Worm (Caenorhabditis elegans) whole organism, young adult: ENCODE data around the gene dph-7.

Experiments used
- B0019.2 ChIP-seq: fragments of 200-800 bp; sonication (Bioruptor generic); conservative IDR thresholded peaks from 2 replicates; pipeline ENCODE4 v1.3.6; 2022; ENCODE audit warnings: missing genetic modification reagents, missing genetic modification characterization, missing compliant biosample characterization
- B0336.3 ChIP-seq: fragments of 200-800 bp; sonication (Bioruptor generic); IDR thresholded peaks from 2 replicates; pipeline ENCODE4 v1.3.6; 2022; ENCODE audit warnings: missing genetic modification characterization, missing compliant biosample characterization
- D2030.7 ChIP-seq: fragments of 200-800 bp; sonication (Bioruptor generic); IDR thresholded peaks from 2 replicates; pipeline ENCODE4 v1.3.6; 2022; ENCODE audit warnings: missing genetic modification reagents, missing genetic modification characterization, missing compliant biosample characterization
- F10E7.11 ChIP-seq: sonication (generic microtip); optimal IDR thresholded peaks from 2 replicates; lab custom pipeline; 2017; ENCODE audit warnings: mild to moderate bottlenecking, missing genetic modification characterization, moderate library complexity, missing compliant biosample characterization
- F22D6.2 ChIP-seq: sonication (generic microtip); optimal IDR thresholded peaks from 2 replicates; lab custom pipeline; 2016; ENCODE audit warnings: mild to moderate bottlenecking, missing genetic modification characterization, missing compliant biosample characterization
- F55B11.4 ChIP-seq: sonication (generic microtip); optimal IDR thresholded peaks from 2 replicates; lab custom pipeline; 2016; ENCODE audit warnings: missing compliant biosample characterization, missing genetic modification characterization, borderline replicate concordance; ENCODE audit not compliant: insufficient read depth
- F57C9.4 ChIP-seq: sonication (generic microtip); optimal IDR thresholded peaks from 2 replicates; lab custom pipeline; 2017; ENCODE audit warnings: mild to moderate bottlenecking, missing genetic modification characterization, missing compliant biosample characterization
- T26A5.8 ChIP-seq: sonication (generic microtip); optimal IDR thresholded peaks from 2 replicates; lab custom pipeline; 2016; ENCODE audit warnings: missing genetic modification characterization, missing compliant biosample characterization
- Y53F4B.3 ChIP-seq: fragments of 200-800 bp; sonication (Bioruptor generic); IDR thresholded peaks from 2 replicates; pipeline ENCODE4 v1.3.6; 2022; ENCODE audit warnings: missing genetic modification reagents, missing genetic modification characterization, missing compliant biosample characterization
- Y53G8AR.9 ChIP-seq: fragments of 200-800 bp; sonication (Bioruptor generic); conservative IDR thresholded peaks from 2 replicates; pipeline ENCODE4 v1.3.6; 2022; ENCODE audit warnings: missing genetic modification reagents, missing genetic modification characterization, missing compliant biosample characterization
- Y56A3A.18 ChIP-seq: fragments of 200-800 bp; sonication (Bioruptor generic); IDR thresholded peaks from 2 replicates; pipeline ENCODE4 v1.3.6; 2022; ENCODE audit warnings: missing genetic modification reagents, missing genetic modification characterization, missing compliant biosample characterization
- Y95B8A.8 ChIP-seq: fragments of 200-800 bp; sonication (Bioruptor generic); IDR thresholded peaks from 2 replicates; pipeline ENCODE4 v1.3.6; 2022; ENCODE audit warnings: missing genetic modification reagents, missing genetic modification characterization, missing compliant biosample characterization
- atf-7 ChIP-seq: sonication (generic microtip); optimal IDR thresholded peaks from 2 replicates; lab custom pipeline; 2017; ENCODE audit warnings: mild to moderate bottlenecking, missing genetic modification characterization, missing compliant biosample characterization
- athp-1 ChIP-seq: sonication (generic microtip); optimal IDR thresholded peaks from 2 replicates; lab custom pipeline; 2017; ENCODE audit warnings: mild to moderate bottlenecking, missing genetic modification characterization, missing compliant biosample characterization
- cebp-1 ChIP-seq, 2 experiments: fragments of 200-800 bp in 1 of 2; sonication (Bioruptor generic) in 1 of 2; sonication (generic microtip) in 1 of 2; IDR thresholded peaks in 1 of 2; optimal IDR thresholded peaks in 1 of 2; 2 replicates each; pipeline versions ENCODE4 v1.3.6 to Lab custom; 2017 to 2022; ENCODE audit warnings: missing compliant biosample characterization in 2 of 2, missing genetic modification characterization in 2 of 2, mild to moderate bottlenecking in 1 of 2, missing genetic modification reagents in 1 of 2, moderate library complexity in 1 of 2
- ceh-100 ChIP-seq: fragments of 200-800 bp; sonication (Bioruptor generic); IDR thresholded peaks from 2 replicates; pipeline ENCODE4 v1.3.6; 2022; ENCODE audit warnings: missing genetic modification reagents, missing genetic modification characterization, missing compliant biosample characterization
- ceh-27 ChIP-seq: fragments of 200-800 bp; sonication (Bioruptor generic); optimal IDR thresholded peaks from 2 replicates; lab custom pipeline; 2018; ENCODE audit warnings: mild to moderate bottlenecking, missing genetic modification characterization, moderate library complexity, missing compliant biosample characterization
- ceh-40 ChIP-seq: fragments of 200-800 bp; sonication (Bioruptor generic); IDR thresholded peaks from 2 replicates; pipeline ENCODE4 v1.3.6; 2022; ENCODE audit warnings: missing genetic modification characterization, missing compliant biosample characterization
- ceh-58 ChIP-seq: fragments of 200-800 bp; sonication (Bioruptor generic); IDR thresholded peaks from 2 replicates; pipeline ENCODE4 v1.3.6; 2022; ENCODE audit warnings: missing genetic modification characterization, missing compliant biosample characterization
- dpl-1 ChIP-seq: fragments of 150-350 bp; optimal IDR thresholded peaks from 2 replicates; lab custom pipeline; 2014; ENCODE audit warnings: missing biosample characterization, missing genetic modification reagents, missing genetic modification characterization
- egl-44 ChIP-seq: fragments of 200-800 bp; sonication (Bioruptor generic); IDR thresholded peaks from 2 replicates; pipeline ENCODE4 v1.3.6; 2022; ENCODE audit warnings: missing genetic modification reagents, missing genetic modification characterization, missing compliant biosample characterization
- ekl-4 ChIP-seq: fragments of 200-800 bp; sonication (Bioruptor generic); IDR thresholded peaks from 2 replicates; pipeline ENCODE4 v1.3.6; 2022; ENCODE audit warnings: missing genetic modification reagents, missing genetic modification characterization, missing compliant biosample characterization
- fkh-3 ChIP-seq: sonication (generic microtip); optimal IDR thresholded peaks from 2 replicates; lab custom pipeline; 2016; ENCODE audit warnings: mild to moderate bottlenecking, missing genetic modification characterization, missing compliant biosample characterization
- hrde-1 ChIP-seq: sonication (generic microtip); optimal IDR thresholded peaks from 2 replicates; lab custom pipeline; 2016; ENCODE audit warnings: missing genetic modification characterization, mild to moderate bottlenecking, missing compliant biosample characterization, moderate library complexity, missing genotype, missing genetic modification reagents, borderline replicate concordance
- hsf-1 ChIP-seq: fragments of 200-800 bp; sonication (Bioruptor generic); IDR thresholded peaks from 2 replicates; pipeline ENCODE4 v1.3.6; 2022; ENCODE audit warnings: missing genetic modification reagents, missing genetic modification characterization, missing compliant biosample characterization
- lag-1 ChIP-seq: fragments of 200-800 bp; sonication (Bioruptor generic); IDR thresholded peaks from 2 replicates; pipeline ENCODE4 v1.3.6; 2022; ENCODE audit warnings: missing genetic modification reagents, missing genetic modification characterization, missing compliant biosample characterization
- let-607 ChIP-seq, 2 experiments: fragments of 200-800 bp in 1 of 2; sonication (Bioruptor generic) in 1 of 2; sonication (generic microtip) in 1 of 2; optimal IDR thresholded peaks; 2 replicates each; lab custom pipeline; 2016 to 2018; ENCODE audit warnings: mild to moderate bottlenecking in 2 of 2, missing compliant biosample characterization in 2 of 2, missing genetic modification characterization in 2 of 2, moderate library complexity in 2 of 2, missing genotype in 1 of 2
- lin-26 ChIP-seq: fragments of 200-800 bp; sonication (Bioruptor generic); IDR thresholded peaks from 2 replicates; pipeline ENCODE4 v1.3.6; 2022; ENCODE audit warnings: missing genetic modification reagents, missing genetic modification characterization, missing compliant biosample characterization
- lin-54 ChIP-seq: fragments of 200-800 bp; sonication (Bioruptor generic); optimal IDR thresholded peaks from 2 replicates; lab custom pipeline; 2018; ENCODE audit warnings: mild to moderate bottlenecking, missing genetic modification characterization, missing compliant biosample characterization
- lsy-27 ChIP-seq: sonication (generic microtip); optimal IDR thresholded peaks from 2 replicates; lab custom pipeline; 2017; ENCODE audit warnings: missing genetic modification characterization, mild to moderate bottlenecking, missing compliant biosample characterization, antibody characterized with exemption, missing genotype, borderline replicate concordance; ENCODE audit not compliant: insufficient read depth
- madf-6 ChIP-seq: fragments of 200-800 bp; sonication (Bioruptor generic); IDR thresholded peaks from 2 replicates; pipeline ENCODE4 v1.3.6; 2022; ENCODE audit warnings: missing genetic modification reagents, missing genetic modification characterization, missing compliant biosample characterization
- mcd-1 ChIP-seq: fragments of 200-800 bp; sonication (Bioruptor generic); IDR thresholded peaks from 2 replicates; pipeline ENCODE4 v1.3.6; 2022; ENCODE audit warnings: missing genetic modification reagents, missing genetic modification characterization, missing compliant biosample characterization
- mel-28 ChIP-seq: sonication (generic microtip); optimal IDR thresholded peaks from 2 replicates; lab custom pipeline; 2016; ENCODE audit warnings: borderline replicate concordance, mild to moderate bottlenecking, missing genetic modification characterization, missing compliant biosample characterization
- mxl-1 ChIP-seq: sonication (generic microtip); optimal IDR thresholded peaks from 2 replicates; lab custom pipeline; 2016; ENCODE audit warnings: missing genetic modification characterization, missing compliant biosample characterization
- nfya-1 ChIP-seq: sonication (generic microtip); optimal IDR thresholded peaks from 2 replicates; lab custom pipeline; 2017; ENCODE audit warnings: antibody characterized with exemption, missing compliant biosample characterization, missing genetic modification characterization, borderline replicate concordance; ENCODE audit not compliant: insufficient read depth
- pbrm-1 ChIP-seq: fragments of 200-800 bp; sonication (Bioruptor generic); IDR thresholded peaks from 2 replicates; pipeline ENCODE4 v1.3.6; 2022; ENCODE audit warnings: missing genetic modification reagents, missing genetic modification characterization, missing compliant biosample characterization
- pha-4 ChIP-seq: fragments of 150-350 bp; sonication (generic microtip); optimal IDR thresholded peaks from 2 replicates; lab custom pipeline; 2014; ENCODE audit warnings: missing biosample characterization, missing genetic modification reagents, missing genetic modification characterization
- tbp1 ChIP-seq: fragments of 200-800 bp; sonication (Bioruptor generic); optimal IDR thresholded peaks from 2 replicates; lab custom pipeline; 2018; ENCODE audit warnings: mild to moderate bottlenecking, missing genetic modification characterization, missing compliant biosample characterization
- tbx-9 ChIP-seq: sonication (generic microtip); optimal IDR thresholded peaks from 2 replicates; lab custom pipeline; 2016; ENCODE audit warnings: borderline replicate concordance, missing genetic modification characterization, inconsistent platforms, missing compliant biosample characterization
- zim-3 ChIP-seq: sonication (generic microtip); optimal IDR thresholded peaks from 2 replicates; lab custom pipeline; 2017; ENCODE audit warnings: mild to moderate bottlenecking, missing genetic modification characterization, moderate library complexity, missing compliant biosample characterization
- ztf-18 ChIP-seq: sonication (generic microtip); optimal IDR thresholded peaks from 2 replicates; lab custom pipeline; 2016; ENCODE audit warnings: missing genotype, mild to moderate bottlenecking, missing genetic modification characterization, missing compliant biosample characterization
- ztf-28 ChIP-seq: fragments of 200-800 bp; sonication (Bioruptor generic); IDR thresholded peaks from 2 replicates; pipeline ENCODE4 v1.3.6; 2022; ENCODE audit warnings: missing genetic modification reagents, missing genetic modification characterization, missing compliant biosample characterization
- ztf-3 ChIP-seq: fragments of 200-800 bp; sonication (Bioruptor generic); optimal IDR thresholded peaks from 2 replicates; lab custom pipeline; 2018; ENCODE audit warnings: mild to moderate bottlenecking, missing genetic modification characterization, missing compliant biosample characterization

The dph-7 gene

DNA sequence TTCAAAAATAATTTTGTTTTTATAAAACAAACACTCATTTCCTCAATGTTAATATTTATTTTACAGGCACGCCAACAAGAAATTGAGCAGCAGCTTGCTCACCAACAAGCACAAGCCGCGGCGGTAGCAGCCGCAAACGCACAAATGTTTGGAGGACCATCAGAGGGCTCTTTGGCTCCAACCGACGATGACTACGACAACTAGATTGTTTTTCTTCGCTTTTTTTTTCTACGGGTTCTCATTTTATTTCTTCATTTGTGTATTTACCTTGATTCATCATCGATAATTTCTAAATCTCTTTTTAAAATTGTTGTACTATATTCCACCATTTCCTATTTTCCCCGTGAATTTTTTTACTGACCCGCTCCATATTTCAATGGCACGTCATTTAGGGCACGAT is 28.2 kb downstream of the dph-7 start, which contains the start of gene ife-1 (continued):
- TF ChIP-seq ceh-100 (no peak), hsf-1 (GFP tag; lab: Robert Waterston, UW) (no peak)

DNA sequence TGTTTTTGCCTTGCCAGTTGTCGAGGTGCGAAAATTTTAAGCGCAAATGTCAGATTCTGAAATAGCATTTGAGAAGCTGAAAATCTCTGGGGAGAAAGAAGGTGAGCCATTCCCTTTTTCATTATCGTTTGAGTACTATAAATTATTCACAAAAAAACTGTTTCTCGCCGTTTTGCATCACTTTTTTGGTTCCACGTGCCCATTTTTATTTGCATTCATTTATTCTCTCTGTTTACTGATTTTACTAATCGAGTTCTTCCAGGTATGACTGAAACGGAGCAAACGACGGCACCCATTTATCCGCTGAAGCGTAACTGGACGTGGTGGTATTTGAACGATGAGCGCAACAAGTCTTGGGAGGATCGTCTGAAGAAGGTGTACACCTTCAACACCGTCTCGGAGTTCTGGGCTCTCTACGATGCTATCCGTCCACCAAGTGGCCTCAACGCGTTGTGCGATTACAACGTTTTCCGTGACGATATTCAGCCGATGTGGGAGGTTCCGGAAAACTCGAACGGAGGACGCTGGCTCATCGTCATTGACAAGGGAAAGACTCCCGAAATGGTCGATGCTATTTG is 28.7 kb downstream of the dph-7 start:
- peak; percentile 66; the same call in 1 of the 2 replicates for TF ChIP-seq ekl-4 (GFP tag; lab: Robert Waterston, UW)
- TF ChIP-seq dpl-1 (GFP tag; lab: Kevin White, UChicago): no peak
- TF ChIP-seq athp-1 (tag; lab: Kevin White, UChicago): peak; percentile 34
- 0 out of 2 replicates have a peak, but pooled peaks have one; percentile 34 for TF ChIP-seq egl-44
- peak; percentile 56 for TF ChIP-seq ztf-18
- no peak for TF ChIP-seq nfya-1 (tag; lab: Kevin White, UChicago)
- TF ChIP-seq hsf-1 (GFP tag; lab: Robert Waterston, UW): 0 out of 2 replicates have a peak, but pooled peaks have one; percentile 9
- TF ChIP-seq Y95B8A.8 (GFP tag; lab: Robert Waterston, UW): no peak
- TF ChIP-seq B0336.3 (GFP tag; lab: Robert Waterston, UW): peak; percentile 60
- no peak for TF ChIP-seq cebp-1 (GFP tag; IDR thresholded peaks at IDR 0.05; lab: Robert Waterston, UW)
- TF ChIP-seq cebp-1 (tag; optimal IDR thresholded peaks at IDR 0.05; lab: Kevin White, UChicago): peak; percentile 1
- TF ChIP-seq lin-54 (GFP tag; lab: Kevin White, UChicago): no peak
- peak; percentile 56; the same call in 1 of the 2 replicates for TF ChIP-seq lin-26 (GFP tag; lab: Robert Waterston, UW)
- peak; percentile 35 for TF ChIP-seq T26A5.8 (tag; lab: Kevin White, UChicago)
- TF ChIP-seq pbrm-1 (GFP tag; lab: Robert Waterston, UW): 0 out of 2 replicates have a peak, but pooled peaks have one; percentile 21
- peak; percentile 26 for TF ChIP-seq hrde-1

DNA sequence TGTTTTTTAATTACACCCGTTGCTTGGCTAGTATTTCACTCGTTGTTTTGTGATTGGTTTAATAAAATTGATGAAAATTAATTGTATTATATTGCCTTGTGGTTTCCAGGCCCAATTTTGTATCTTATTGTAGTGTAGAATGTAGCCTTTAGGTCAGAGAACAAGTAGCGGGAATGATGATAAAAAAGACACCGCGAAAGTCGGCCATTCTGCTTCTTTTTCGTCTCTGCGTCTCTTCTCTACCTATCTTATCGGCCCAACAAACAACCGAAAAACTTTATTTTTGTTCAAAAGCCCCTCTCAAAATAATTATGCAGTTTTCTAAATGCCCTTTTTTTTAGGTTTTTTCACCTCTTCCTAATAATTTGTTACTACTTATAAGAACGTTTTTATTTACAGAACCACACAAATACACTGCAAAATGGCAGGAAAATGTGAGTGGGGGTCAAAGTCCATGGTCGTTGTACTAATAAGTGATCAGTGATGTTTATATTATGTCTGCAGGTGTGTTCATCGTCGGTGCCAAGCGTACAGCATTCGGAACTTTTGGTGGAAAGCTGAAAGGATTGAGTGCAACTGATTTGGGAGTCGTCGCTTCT is 29.7 kb downstream of the dph-7 start, which contains the start of gene acaa-2:
Gene acaa-2 (plus strand): TSS at position 400 of the 599 bp plus-strand sequence.
- TF ChIP-seq F57C9.4 (tag; lab: Kevin White, UChicago) (no peak), ceh-40 (GFP tag; lab: Robert Waterston, UW) (0 out of 2 replicates have a peak, but pooled peaks have one; percentile 7), tbp1 (GFP tag; lab: Kevin White, UChicago) (no peak), atf-7 (no peak), tbx-9 (tag; lab: Kevin White, UChicago) (no peak), fkh-3 (tag; lab: Kevin White, UChicago) (no peak), ceh-100 (no peak), zim-3 (no peak), Y53F4B.3 (no peak), Y56A3A.18 (GFP tag; lab: Robert Waterston, UW) (no peak), D2030.7 (GFP tag; lab: Robert Waterston, UW) (no peak), F55B11.4 (no peak), lag-1 (no peak), F22D6.2 (tag; lab: Kevin White, UChicago) (no peak), mxl-1 (tag; lab: Kevin White, UChicago) (no peak), lsy-27 (tag; lab: Kevin White, UChicago) (no peak), F10E7.11 (no peak), ceh-58 (GFP tag; lab: Robert Waterston, UW) (no peak), hsf-1 (GFP tag; lab: Robert Waterston, UW) (no peak), mcd-1 (GFP tag; lab: Robert Waterston, UW) (no peak), ztf-3 (GFP tag; lab: Kevin White, UChicago) (no peak), mel-28 (tag; lab: Kevin White, UChicago) (no peak), ceh-27 (no peak), B0019.2 (GFP tag; lab: Robert Waterston, UW) (no peak), let-607 (tag; optimal IDR thresholded peaks at IDR 0.05; lab: Kevin White, UChicago) (no peak), pbrm-1 (GFP tag; lab: Robert Waterston, UW) (peak; percentile 9; the same call in 1 of the 2 replicates), Y53G8AR.9 (GFP tag; lab: Robert Waterston, UW) (no peak), ztf-28 (GFP tag; lab: Robert Waterston, UW) (no peak), madf-6 (GFP tag; lab: Robert Waterston, UW) (peak; percentile 61; the same call in 1 of the 2 replicates), pha-4 (tag; lab: Kevin White, UChicago) (no peak)
